Fruit fly (Drosophila melanogaster): ENCODE measurements around the gene nab.

The nab gene

dm6 chr3L:4169957-4170651 lies 9.4 kb upstream of the nab start, which contains the start of gene Ero1L:
Ero1L (plus strand) TSS chr3L:4170404.
- TF ChIP-seq h (optimal IDR thresholded peaks at IDR 0.05), result no peak
- TF ChIP-seq ttk (optimal IDR thresholded peaks at IDR 0.05), result no peak
- no peak for TF ChIP-seq Myc (optimal IDR thresholded peaks at IDR 0.05)
- no peak for TF ChIP-seq insv (optimal IDR thresholded peaks at IDR 0.05)
- TF ChIP-seq psq (optimal IDR thresholded peaks at IDR 0.05), result no peak
- TF ChIP-seq Sin3A (optimal IDR thresholded peaks at IDR 0.05), result no peak

dm6 chr3L:4167353-4167842 lies 6.7 kb upstream of the nab start, which contains the start of gene mas:
mas (minus strand) TSS chr3L:4167464.
- TF ChIP-seq h (optimal IDR thresholded peaks at IDR 0.05) (no peak), Myc (optimal IDR thresholded peaks at IDR 0.05) (no peak), psq (optimal IDR thresholded peaks at IDR 0.05) (no peak), insv (optimal IDR thresholded peaks at IDR 0.05) (no peak), ttk (optimal IDR thresholded peaks at IDR 0.05) (no peak)

- TF ChIP-seq insv (optimal IDR thresholded peaks at IDR 0.05) (no peak), Sin3A (optimal IDR thresholded peaks at IDR 0.05) (no peak), psq (optimal IDR thresholded peaks at IDR 0.05) (no peak), Myc (optimal IDR thresholded peaks at IDR 0.05) (no peak), h (optimal IDR thresholded peaks at IDR 0.05) (no peak), ttk (optimal IDR thresholded peaks at IDR 0.05) (no peak)
These were observed 1.5 kb downstream of the nab start for dm6 chr3L:4159264-4159663.

- no peak for TF ChIP-seq Sin3A (optimal IDR thresholded peaks at IDR 0.05)
- TF ChIP-seq ttk (optimal IDR thresholded peaks at IDR 0.05), result no peak
- no peak for TF ChIP-seq psq (optimal IDR thresholded peaks at IDR 0.05)
- no peak for TF ChIP-seq insv (optimal IDR thresholded peaks at IDR 0.05)
- TF ChIP-seq h (optimal IDR thresholded peaks at IDR 0.05), result no peak
- TF ChIP-seq Myc (optimal IDR thresholded peaks at IDR 0.05), result no peak
These were observed 2.4 kb downstream of the nab start for dm6 chr3L:4158361-4158760.

- no peak for TF ChIP-seq psq (optimal IDR thresholded peaks at IDR 0.05)
- no peak for TF ChIP-seq Myc (optimal IDR thresholded peaks at IDR 0.05)
- no peak for TF ChIP-seq Sin3A (optimal IDR thresholded peaks at IDR 0.05)
- no peak for TF ChIP-seq ttk (optimal IDR thresholded peaks at IDR 0.05)
- no peak for TF ChIP-seq insv (optimal IDR thresholded peaks at IDR 0.05)
- no peak for TF ChIP-seq h (optimal IDR thresholded peaks at IDR 0.05)
These were observed 2.9 kb downstream of the nab start for dm6 chr3L:4157852-4158251.

- no peak for TF ChIP-seq Myc (optimal IDR thresholded peaks at IDR 0.05)
- TF ChIP-seq ttk (optimal IDR thresholded peaks at IDR 0.05), result no peak
- TF ChIP-seq h (optimal IDR thresholded peaks at IDR 0.05), result no peak
- no peak for TF ChIP-seq insv (optimal IDR thresholded peaks at IDR 0.05)
- TF ChIP-seq Sin3A (optimal IDR thresholded peaks at IDR 0.05), result no peak
- TF ChIP-seq psq (optimal IDR thresholded peaks at IDR 0.05), result no peak
These were observed 12.2 kb downstream of the nab start, which contains the start of gene CG1299 for dm6 chr3L:4148406-4148975. CG1299 (plus strand) TSS chr3L:4148696.

- TF ChIP-seq h (optimal IDR thresholded peaks at IDR 0.05) (no peak), insv (optimal IDR thresholded peaks at IDR 0.05) (no peak)
These were observed 15.5 kb downstream of the nab start for dm6 chr3L:4145229-4145628.

- TF ChIP-seq psq (optimal IDR thresholded peaks at IDR 0.05) (no peak), Sin3A (optimal IDR thresholded peaks at IDR 0.05) (no peak), h (optimal IDR thresholded peaks at IDR 0.05) (no peak), insv (optimal IDR thresholded peaks at IDR 0.05) (no peak), ttk (optimal IDR thresholded peaks at IDR 0.05) (no peak), Myc (optimal IDR thresholded peaks at IDR 0.05) (no peak)
These were observed 18.7 kb downstream of the nab start, which contains the start of gene CG32260 for dm6 chr3L:4142064-4142463. CG32260 (plus strand) TSS chr3L:4142364.

- no peak for TF ChIP-seq Sin3A (optimal IDR thresholded peaks at IDR 0.05)
- no peak for TF ChIP-seq psq (optimal IDR thresholded peaks at IDR 0.05)
- TF ChIP-seq h (optimal IDR thresholded peaks at IDR 0.05), result no peak
- TF ChIP-seq insv (optimal IDR thresholded peaks at IDR 0.05), result no peak
- TF ChIP-seq Myc (optimal IDR thresholded peaks at IDR 0.05), result no peak
- no peak for TF ChIP-seq ttk (optimal IDR thresholded peaks at IDR 0.05)
These were observed 19.6 kb downstream of the nab start, which contains the start of gene Akh for dm6 chr3L:4141167-4141566. Akh (plus strand) TSS chr3L:4141467.

dm6 chr3L:4138804-4139521 lies 21.8 kb downstream of the nab start, which contains the start of the genes Rop and Ras64B:
Rop (minus strand) TSS chr3L:4138996.
Ras64B (plus strand) TSS chr3L:4139076.
- TF ChIP-seq Myc (optimal IDR thresholded peaks at IDR 0.05), result no peak
- TF ChIP-seq ttk (optimal IDR thresholded peaks at IDR 0.05), result no peak
- TF ChIP-seq psq (optimal IDR thresholded peaks at IDR 0.05), result no peak
- no peak for TF ChIP-seq insv (optimal IDR thresholded peaks at IDR 0.05)
- no peak for TF ChIP-seq h (optimal IDR thresholded peaks at IDR 0.05)
- TF ChIP-seq Sin3A (optimal IDR thresholded peaks at IDR 0.05), result no peak

- TF ChIP-seq insv (optimal IDR thresholded peaks at IDR 0.05) (no peak), Sin3A (optimal IDR thresholded peaks at IDR 0.05) (no peak), psq (optimal IDR thresholded peaks at IDR 0.05) (no peak), h (optimal IDR thresholded peaks at IDR 0.05) (no peak), ttk (optimal IDR thresholded peaks at IDR 0.05) (no peak)
These were observed 24.9 kb downstream of the nab start, which contains the start of gene RfC4 for dm6 chr3L:4135857-4136256. RfC4 (minus strand) TSS chr3L:4136038.

Data from Kc167 (cell line).